Worm (Caenorhabditis elegans) whole organism, L3 larva: ENCODE data around the gene C32B5.18.
A peak's percentile ranks its signal among the peaks of the same experiment; 100 is the strongest.

ENCODE experiments used
- R02D3.7 ChIP-seq: fragments of 150-350 bp; optimal IDR thresholded peaks from 2 replicates; lab custom pipeline; 2014; ENCODE audit warnings: missing biosample characterization, missing genetic modification characterization
- ZK546.5 ChIP-seq: sonication (generic microtip); optimal IDR thresholded peaks from 2 replicates; lab custom pipeline; 2017; ENCODE audit warnings: missing biosample characterization, missing genetic modification characterization
- aly-2 ChIP-seq: fragments of 150-350 bp; optimal IDR thresholded peaks from 2 replicates; lab custom pipeline; 2014; ENCODE audit warnings: missing biosample characterization, missing genetic modification characterization
- ama-1 ChIP-seq: fragments of 150-350 bp; optimal IDR thresholded peaks from 2 replicates; lab custom pipeline; 2018
- daf-12 ChIP-seq: fragments of 150-350 bp; optimal IDR thresholded peaks from 2 replicates; lab custom pipeline; 2014; ENCODE audit warnings: missing biosample characterization, missing genetic modification reagents, missing genetic modification characterization
- egl-27 ChIP-seq: sonication (generic microtip); optimal IDR thresholded peaks from 4 replicates; lab custom pipeline; 2017; ENCODE audit warnings: missing biosample characterization, missing genetic modification reagents, missing genetic modification characterization
- elt-1 ChIP-seq: fragments of 150-350 bp; optimal IDR thresholded peaks from 2 replicates; lab custom pipeline; 2014; ENCODE audit warnings: missing biosample characterization, missing genetic modification characterization
- elt-2 ChIP-seq: sonication (generic microtip); optimal IDR thresholded peaks from 2 replicates; lab custom pipeline; 2016; ENCODE audit warnings: missing genetic modification reagents, mild to moderate bottlenecking, missing genetic modification characterization, missing compliant biosample characterization
- eor-1 ChIP-seq, 2 experiments: fragments of 150-350 bp; optimal IDR thresholded peaks; 2 replicates each; lab custom pipeline; 2014 to 2018; ENCODE audit warnings: missing biosample characterization in 2 of 2, missing genetic modification characterization in 2 of 2
- fkh-2 ChIP-seq: fragments of 150-350 bp; optimal IDR thresholded peaks from 2 replicates; lab custom pipeline; 2014; ENCODE audit warnings: missing biosample characterization, missing genetic modification reagents, missing genetic modification characterization
- fos-1 ChIP-seq: fragments of 150-350 bp; optimal IDR thresholded peaks from 2 replicates; lab custom pipeline; 2014; ENCODE audit warnings: missing biosample characterization, missing genetic modification characterization
- hmg-11 ChIP-seq: sonication (generic microtip); optimal IDR thresholded peaks from 2 replicates; lab custom pipeline; 2016; ENCODE audit warnings: missing genetic modification characterization, missing compliant biosample characterization
- jun-1 ChIP-seq: fragments of 150-350 bp; optimal IDR thresholded peaks from 2 replicates; lab custom pipeline; 2014; ENCODE audit warnings: missing biosample characterization, missing genetic modification reagents, missing genetic modification characterization
- lin-15B ChIP-seq: fragments of 150-350 bp; optimal IDR thresholded peaks from 2 replicates; lab custom pipeline; 2014; ENCODE audit warnings: missing biosample characterization, missing genetic modification characterization
- lin-39 ChIP-seq: fragments of 150-350 bp; optimal IDR thresholded peaks from 2 replicates; lab custom pipeline; 2018; ENCODE audit warnings: missing biosample characterization, missing genetic modification reagents, missing genetic modification characterization
- nfya-1 ChIP-seq: sonication (generic microtip); optimal IDR thresholded peaks from 2 replicates; lab custom pipeline; 2017; ENCODE audit warnings: missing genetic modification characterization, mild to moderate bottlenecking, missing compliant biosample characterization, antibody characterized with exemption, moderate library complexity; ENCODE audit not compliant: insufficient read depth
- nhr-23 ChIP-seq: fragments of 150-350 bp; optimal IDR thresholded peaks from 2 replicates; lab custom pipeline; 2014; ENCODE audit warnings: missing biosample characterization, missing genetic modification reagents, missing genetic modification characterization
- nhr-237 ChIP-seq: fragments of 150-350 bp; optimal IDR thresholded peaks from 2 replicates; lab custom pipeline; 2014; ENCODE audit warnings: missing biosample characterization, missing genetic modification characterization
- nhr-28 ChIP-seq: fragments of 150-350 bp; optimal IDR thresholded peaks from 2 replicates; lab custom pipeline; 2014; ENCODE audit warnings: missing biosample characterization, missing genetic modification characterization
- nhr-67 ChIP-seq: fragments of 150-350 bp; optimal IDR thresholded peaks from 2 replicates; lab custom pipeline; 2014; ENCODE audit warnings: missing biosample characterization, missing genetic modification characterization
- pha-4 ChIP-seq: fragments of 150-350 bp; optimal IDR thresholded peaks from 2 replicates; lab custom pipeline; 2014; ENCODE audit warnings: missing biosample characterization, missing genetic modification reagents, missing genetic modification characterization
- pqm-1 ChIP-seq: fragments of 150-350 bp; optimal IDR thresholded peaks from 2 replicates; lab custom pipeline; 2017; ENCODE audit warnings: missing biosample characterization, missing genetic modification characterization, inconsistent platforms
- sea-2 ChIP-seq: fragments of 150-350 bp; sonication (generic microtip); optimal IDR thresholded peaks from 4 replicates; lab custom pipeline; 2014; ENCODE audit warnings: missing biosample characterization, missing genetic modification reagents, missing genetic modification characterization
- skn-1 ChIP-seq: fragments of 150-350 bp; optimal IDR thresholded peaks from 2 replicates; lab custom pipeline; 2014; ENCODE audit warnings: missing biosample characterization, missing genetic modification characterization
- snpc-4 ChIP-seq: fragments of 150-350 bp; optimal IDR thresholded peaks from 2 replicates; lab custom pipeline; 2014; ENCODE audit warnings: missing biosample characterization, missing genetic modification characterization
- unc-39 ChIP-seq: sonication (generic microtip); optimal IDR thresholded peaks from 4 replicates; lab custom pipeline; 2017; ENCODE audit warnings: missing biosample characterization, missing genetic modification characterization
- unc-62 ChIP-seq: fragments of 150-350 bp; sonication (generic microtip); optimal IDR thresholded peaks from 4 replicates; lab custom pipeline; 2014; ENCODE audit warnings: missing biosample characterization, missing genetic modification reagents, missing genetic modification characterization
- ztf-11 ChIP-seq: fragments of 150-350 bp; optimal IDR thresholded peaks from 2 replicates; lab custom pipeline; 2014; ENCODE audit warnings: missing biosample characterization, missing genetic modification characterization

Gene C32B5.18

DNA sequence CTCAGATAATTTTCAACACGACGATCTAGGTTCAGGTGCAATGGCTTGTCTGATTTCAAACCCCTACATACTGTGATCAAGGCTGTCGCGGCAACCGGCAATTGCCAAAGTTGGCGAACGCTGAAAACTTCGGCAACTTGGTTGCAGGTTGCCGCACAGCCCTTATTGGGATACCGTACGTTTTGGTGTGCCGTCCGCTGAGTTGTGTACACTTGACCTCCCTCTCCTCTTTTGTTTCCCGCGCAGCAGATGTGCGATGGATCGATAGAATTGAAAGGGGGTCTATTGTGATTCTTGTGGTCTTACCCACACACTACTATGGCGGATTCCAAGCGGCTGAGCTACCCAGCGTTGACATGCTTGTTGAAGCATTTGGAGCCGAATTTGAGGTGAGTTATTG is at the start of gene C32B5.18, which contains the start of gene C32B5.7:
Gene C32B5.18, plus strand, starts transcription at position 301 of the 400 bp plus-strand sequence.
Gene C32B5.7, plus strand, starts transcription at position 311 of the 400 bp plus-strand sequence.
- no peak for TF ChIP-seq egl-27 (tag; lab: Kevin White, UChicago)
- TF ChIP-seq unc-39 = no peak
- no peak for TF ChIP-seq nhr-23

DNA sequence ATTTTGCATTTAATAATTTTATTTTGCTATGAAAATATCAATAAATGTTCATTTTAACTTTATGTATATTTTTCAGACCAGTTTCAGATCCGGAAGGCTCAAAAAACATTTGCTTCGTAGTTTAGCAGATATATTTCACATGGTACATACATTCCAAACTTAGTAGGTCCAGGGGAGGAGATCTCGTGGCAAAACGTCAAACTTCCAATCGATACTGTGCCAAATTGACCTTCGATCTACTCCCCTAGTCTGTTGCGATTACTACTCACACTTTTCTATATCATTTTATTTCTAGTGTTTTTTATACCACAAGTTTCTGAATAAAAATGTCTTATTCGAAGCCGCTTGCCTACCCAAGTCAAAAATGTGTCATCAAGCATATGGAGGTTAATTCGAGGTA is 48.6 kb upstream of the C32B5.18 start, which contains the start of gene fbxc-31:
Gene fbxc-31, plus strand, starts transcription at position 301 of the 400 bp plus-strand sequence.
- no peak for TF ChIP-seq unc-62 (GFP tag; lab: Kevin White, UChicago)
- no peak for TF ChIP-seq daf-12 (tag; lab: Kevin White, UChicago)
- no peak for TF ChIP-seq egl-27 (tag; lab: Kevin White, UChicago)
- TF ChIP-seq aly-2 (tag; lab: Kevin White, UChicago) = no peak
- TF ChIP-seq hmg-11 (tag; lab: Kevin White, UChicago) = no peak
- TF ChIP-seq fkh-2 (tag; lab: Kevin White, UChicago) = no peak
- no peak for TF ChIP-seq nhr-28 (tag; lab: Kevin White, UChicago)
- no peak for TF ChIP-seq lin-39
- TF ChIP-seq, all 47 proteins: peak for 0

DNA sequence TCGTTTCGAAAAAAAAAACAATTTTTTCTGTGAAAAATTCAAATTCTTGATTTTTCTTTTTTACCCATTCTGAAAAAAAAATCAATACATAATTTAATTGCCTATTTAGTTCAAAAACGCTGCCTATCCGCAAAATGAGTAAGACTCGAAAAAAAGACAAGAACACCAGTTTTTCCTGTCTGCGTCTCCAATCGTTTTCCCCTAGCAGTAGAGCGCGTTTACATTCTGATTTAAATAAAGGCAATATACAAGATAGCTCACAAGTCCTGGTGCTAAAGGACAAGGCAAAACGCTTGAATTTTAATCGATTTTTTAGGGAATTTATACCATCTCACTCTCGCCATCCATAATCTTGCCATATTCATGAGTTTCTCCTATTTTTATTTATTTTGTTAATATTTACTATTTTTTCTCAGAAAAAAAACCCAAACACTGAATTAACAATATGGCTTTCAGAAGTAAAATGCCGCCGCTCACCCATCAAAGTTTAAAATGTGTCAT is 47.0 kb upstream of the C32B5.18 start, which contains the start of gene fbxc-33:
Gene fbxc-33, plus strand, starts transcription at position 451 of the 501 bp plus-strand sequence.
- TF ChIP-seq lin-15B (tag; lab: Kevin White, UChicago) (peak; percentile 65), nfya-1 (tag; lab: Kevin White, UChicago) (no peak), snpc-4 (tag; lab: Kevin White, UChicago) (peak; percentile 36), elt-2 (tag; lab: Kevin White, UChicago) (peak; percentile 41)
- TF ChIP-seq, all 47 proteins: peak for 3

DNA sequence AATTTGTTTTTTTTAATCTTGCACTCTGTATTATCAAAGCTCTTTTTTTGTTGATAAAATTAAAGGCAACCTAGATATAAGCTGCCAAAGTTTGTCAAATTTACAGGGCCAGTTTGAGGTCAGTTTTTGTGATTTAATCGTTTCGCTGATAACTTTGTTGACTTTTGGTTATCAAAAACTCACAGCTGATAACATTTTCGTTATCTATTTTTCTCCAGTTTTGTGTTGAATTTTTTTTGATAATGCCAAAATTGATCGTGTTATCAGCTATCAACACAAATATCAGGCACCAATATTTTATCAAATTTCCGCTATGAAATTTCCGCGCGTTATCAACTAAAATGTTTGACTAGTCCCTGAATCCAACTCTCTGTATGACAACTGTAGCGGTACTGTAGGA is 45.1 kb upstream of the C32B5.18 start:
- TF ChIP-seq elt-2 (tag; lab: Kevin White, UChicago) (peak; percentile 100), egl-27 (tag; lab: Kevin White, UChicago) (peak; percentile 73), daf-12 (tag; lab: Kevin White, UChicago) (no peak), sea-2 (GFP tag; lab: Kevin White, UChicago) (no peak), pha-4 (tag; lab: Kevin White, UChicago) (peak; percentile 95), fos-1 (peak; percentile 49), pqm-1 (tag; lab: Kevin White, UChicago) (peak; percentile 99), nhr-237 (tag; lab: Kevin White, UChicago) (no peak), jun-1 (tag; lab: Kevin White, UChicago) (peak; percentile 98)

DNA sequence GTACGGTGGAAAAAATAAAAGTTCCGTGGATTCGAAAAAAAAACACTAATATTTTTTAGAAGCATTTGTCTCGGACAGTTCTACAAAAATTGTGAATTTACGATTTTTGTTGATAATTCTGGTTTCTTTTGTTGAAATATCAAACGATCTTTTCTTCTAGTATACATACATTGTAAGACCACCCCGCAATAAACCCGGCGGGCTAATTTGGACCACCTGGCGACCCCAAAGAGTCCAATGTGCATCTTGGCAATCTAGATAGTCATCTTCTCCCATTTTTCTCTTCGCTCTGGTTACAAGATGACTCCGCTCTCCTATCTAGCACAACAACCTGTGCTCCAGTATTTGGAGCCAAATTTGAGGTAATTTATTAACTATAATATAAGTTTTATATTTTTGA is 44.5 kb upstream of the C32B5.18 start, which contains the start of gene fbxc-29:
Gene fbxc-29, plus strand, starts transcription at position 301 of the 400 bp plus-strand sequence.
- TF ChIP-seq egl-27 (tag; lab: Kevin White, UChicago) (no peak), skn-1 (no peak), sea-2 (GFP tag; lab: Kevin White, UChicago) (no peak), lin-15B (tag; lab: Kevin White, UChicago) (no peak), unc-62 (GFP tag; lab: Kevin White, UChicago) (no peak), jun-1 (tag; lab: Kevin White, UChicago) (no peak), aly-2 (tag; lab: Kevin White, UChicago) (no peak), nfya-1 (tag; lab: Kevin White, UChicago) (no peak), ama-1 (lab: Kevin White, UChicago) (no peak)

DNA sequence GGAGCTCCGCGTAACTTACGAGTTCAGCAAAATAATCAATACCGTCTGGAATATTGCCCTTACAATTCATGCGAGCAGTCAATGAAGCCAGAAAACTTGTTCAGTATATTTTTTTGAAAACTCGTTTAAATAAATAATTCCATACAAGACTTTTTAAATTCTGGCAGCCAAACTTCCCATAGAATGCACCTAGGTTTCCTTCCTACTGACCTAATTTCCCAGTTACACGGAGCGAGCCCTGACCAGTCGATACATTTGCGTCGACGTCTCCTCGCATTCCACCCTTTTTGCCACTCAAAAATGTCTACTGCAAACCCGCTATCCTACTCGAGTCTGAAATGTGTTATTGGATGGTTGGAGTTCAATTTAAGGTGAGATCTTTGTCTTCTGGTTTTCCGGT is 43.0 kb upstream of the C32B5.18 start, which contains the start of gene fbxc-30:
Gene fbxc-30, plus strand, starts transcription at position 301 of the 400 bp plus-strand sequence.
- TF ChIP-seq nhr-67 (tag; lab: Kevin White, UChicago) (no peak), R02D3.7 (tag; lab: Kevin White, UChicago) (no peak), eor-1 (tag; optimal IDR thresholded peaks at IDR 0.05; lab: Kevin White, UChicago) (no peak), elt-1 (tag; lab: Kevin White, UChicago) (no peak), ztf-11 (tag; lab: Kevin White, UChicago) (no peak), fkh-2 (tag; lab: Kevin White, UChicago) (no peak), unc-62 (GFP tag; lab: Kevin White, UChicago) (no peak), nfya-1 (tag; lab: Kevin White, UChicago) (no peak), jun-1 (tag; lab: Kevin White, UChicago) (no peak), nhr-237 (tag; lab: Kevin White, UChicago) (no peak), ZK546.5 (tag; lab: Kevin White, UChicago) (no peak)
